Worm (Caenorhabditis elegans): ENCODE results near the gene T24E12.6.

DNA sequence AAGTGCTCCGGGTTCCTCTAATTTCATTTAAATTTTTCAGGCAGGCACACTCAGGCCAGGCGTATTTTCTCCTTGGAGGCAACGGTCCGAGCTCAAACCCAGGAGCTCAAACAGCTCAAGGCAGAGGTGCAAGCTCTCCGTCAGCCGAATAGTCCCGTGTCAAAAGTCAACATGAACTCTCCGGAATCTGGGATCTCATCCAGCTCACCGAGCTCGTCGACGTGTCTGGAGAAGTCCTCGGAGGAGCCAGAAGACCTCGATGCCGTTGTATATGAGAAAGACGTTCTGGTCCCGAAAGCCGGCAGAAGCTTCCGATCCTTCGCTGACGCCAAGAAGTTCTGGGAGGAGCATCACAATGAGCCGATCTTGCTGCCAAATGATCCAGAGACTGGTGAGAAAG, 24.3 kb upstream of the T24E12.6 start:
- no peak for TF ChIP-seq ref-1 (GFP tag; conservative IDR thresholded peaks at IDR 0.05)
- TF ChIP-seq flt-1 (GFP tag; IDR thresholded peaks at IDR 0.05), result no peak
- no peak for TF ChIP-seq klf-2 (GFP tag; conservative IDR thresholded peaks at IDR 0.05)
- no peak for TF ChIP-seq ztf-29 (GFP tag; IDR thresholded peaks at IDR 0.05)
- TF ChIP-seq T22C8.4 (GFP tag; IDR thresholded peaks at IDR 0.05), result no peak
- no peak for TF ChIP-seq tab-1 (GFP tag; IDR thresholded peaks at IDR 0.05)
- no peak for TF ChIP-seq med-1 (GFP tag; optimal IDR thresholded peaks at IDR 0.05; ENCODE audit: insufficient read depth)
- no peak for TF ChIP-seq ztf-23 (GFP tag; IDR thresholded peaks at IDR 0.05)
- no peak for TF ChIP-seq cog-1 (tag; optimal IDR thresholded peaks at IDR 0.05)

Measured in whole organism, midembryonic.